Fruit fly (Drosophila melanogaster) whole organism, wandering third instar larva: ENCODE results near the gene Bx.

Experiments
- Abd-B ChIP-seq: fragments of >200 bp; optimal IDR thresholded peaks from 2 replicates; lab custom pipeline; 2017; ENCODE audit warnings: missing biosample characterization, missing genetic modification characterization
- CG32264 ChIP-seq: fragments of 200-800 bp; sonication (Bioruptor generic); optimal IDR thresholded peaks from 2 replicates; lab custom pipeline; 2016; ENCODE audit warnings: missing biosample characterization, missing genetic modification characterization
- Dif ChIP-seq: fragments of 200-275, 200-300 bp; sonication (Bioruptor generic); optimal IDR thresholded peaks from 2 replicates; lab custom pipeline; 2018; ENCODE audit warnings: missing biosample characterization, missing genetic modification characterization; ENCODE audit not compliant: partially characterized antibody
- GATAd ChIP-seq: sonication (Bioruptor generic); optimal IDR thresholded peaks from 2 replicates; lab custom pipeline; 2016; ENCODE audit warnings: missing biosample characterization, missing genetic modification characterization
- Myc ChIP-seq: fragments of >200 bp; optimal IDR thresholded peaks from 2 replicates; lab custom pipeline; 2017
- Rel ChIP-seq, 2 experiments: fragments of 200-800 bp; sonication (Bioruptor generic) in 1 of 2; optimal IDR thresholded peaks; 2 replicates in 1 of 2; 3 replicates in 1 of 2; lab custom pipeline; 2016 to 2019; ENCODE audit warnings: mild to moderate bottlenecking in 2 of 2, missing biosample characterization in 2 of 2, missing genetic modification characterization in 2 of 2, moderate library complexity in 1 of 2
- dmrt93B ChIP-seq: fragments of 200-800 bp; sonication (Bioruptor generic); optimal IDR thresholded peaks from 2 replicates; lab custom pipeline; 2018; ENCODE audit warnings: missing biosample characterization, mild to moderate bottlenecking, missing genetic modification characterization
- foxo ChIP-seq, 2 experiments: fragments of 200-800 bp; sonication (Bioruptor generic); optimal IDR thresholded peaks; 2 replicates in 1 of 2; 3 replicates in 1 of 2; lab custom pipeline; 2016 to 2017; ENCODE audit warnings: missing biosample characterization in 2 of 2, missing genetic modification characterization in 2 of 2
- h ChIP-seq: fragments of 200-800 bp; sonication (Bioruptor generic); optimal IDR thresholded peaks from 3 replicates; lab custom pipeline; 2016; ENCODE audit warnings: missing biosample characterization, mild to moderate bottlenecking, missing genetic modification characterization
- jim ChIP-seq: fragments of 175-275, 200-325 bp; sonication (Bioruptor generic); optimal IDR thresholded peaks from 2 replicates; lab custom pipeline; 2016; ENCODE audit warnings: missing biosample characterization, mild to moderate bottlenecking, missing genetic modification characterization
- lola ChIP-seq: fragments of >200 bp; optimal IDR thresholded peaks from 2 replicates; lab custom pipeline; 2017; ENCODE audit warnings: missing biosample characterization, missing genetic modification characterization

- TF ChIP-seq lola (GFP tag; lab: Kevin White, UChicago) = no peak
- TF ChIP-seq foxo (GFP tag; optimal IDR thresholded peaks at IDR 0.05; lab: Kevin White, UChicago) = no peak
- TF ChIP-seq Rel (GFP tag; optimal IDR thresholded peaks at IDR 0.05; lab: Kevin White, UChicago) = no peak
- no peak for TF ChIP-seq Rel (tag; optimal IDR thresholded peaks at IDR 0.05; lab: Kevin White, UChicago)
- TF ChIP-seq CG32264 (GFP tag; lab: Kevin White, UChicago) = no peak
- no peak for TF ChIP-seq Dif (GFP tag; lab: Kevin White, UChicago)
- TF ChIP-seq Myc = no peak
- no peak for TF ChIP-seq Abd-B (GFP tag; lab: Kevin White, UChicago)
- no peak for TF ChIP-seq jim (GFP tag; lab: Kevin White, UChicago)
- no peak for TF ChIP-seq dmrt93B (GFP tag; lab: Kevin White, UChicago)
- TF ChIP-seq h = no peak
- TF ChIP-seq GATAd (GFP tag; lab: Kevin White, UChicago) = no peak
Observed at dm6 chrX:18587265-18587664, 72.0 kb downstream of the Bx start.
